Worm (Caenorhabditis elegans): Measurements from ENCODE around the gene F43D2.3.

Gene F43D2.3

DNA sequence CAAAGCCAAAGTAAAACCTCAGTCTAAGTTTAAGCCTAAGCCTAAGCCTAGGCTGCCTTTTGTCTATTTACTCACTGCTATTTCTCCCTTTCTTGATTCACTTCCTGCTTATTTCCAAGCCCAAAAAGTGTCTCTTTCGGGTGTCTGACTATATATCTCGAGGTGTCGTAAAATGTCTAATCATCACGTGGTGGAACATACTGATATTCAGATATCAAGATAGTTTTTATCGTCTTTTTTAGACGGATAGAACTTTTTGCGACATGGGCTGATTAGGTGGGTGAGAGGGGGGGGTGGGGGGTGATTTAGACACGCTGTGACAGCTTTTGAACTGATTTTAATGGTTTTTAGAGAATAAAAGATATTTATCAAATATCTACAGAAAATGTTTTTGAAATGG is 25.3 kb downstream of the F43D2.3 start:
- no peak for TF ChIP-seq hmbx-1 (tag; optimal IDR thresholded peaks at IDR 0.05)
- no peak for TF ChIP-seq ama-1 (optimal IDR thresholded peaks at IDR 0.05)
- no peak for TF ChIP-seq ets-7 (tag; optimal IDR thresholded peaks at IDR 0.05)
- TF ChIP-seq tra-4 (tag; optimal IDR thresholded peaks at IDR 0.05) = no peak
- TF ChIP-seq ceh-36 (tag; optimal IDR thresholded peaks at IDR 0.05) = no peak
- no peak for TF ChIP-seq hmg-4 (GFP tag; optimal IDR thresholded peaks at IDR 0.05)
- TF ChIP-seq tbx-37 (GFP tag; conservative IDR thresholded peaks at IDR 0.05) = no peak
- TF ChIP-seq tbx-11 (GFP tag; IDR thresholded peaks at IDR 0.05) = no peak
- no peak for TF ChIP-seq hnd-1 (tag; optimal IDR thresholded peaks at IDR 0.05)
- no peak for TF ChIP-seq flt-1 (GFP tag; IDR thresholded peaks at IDR 0.05)
- no peak for TF ChIP-seq pes-1 (GFP tag; IDR thresholded peaks at IDR 0.05)
- TF ChIP-seq sea-1 (GFP tag; conservative IDR thresholded peaks at IDR 0.05) = no peak

DNA sequence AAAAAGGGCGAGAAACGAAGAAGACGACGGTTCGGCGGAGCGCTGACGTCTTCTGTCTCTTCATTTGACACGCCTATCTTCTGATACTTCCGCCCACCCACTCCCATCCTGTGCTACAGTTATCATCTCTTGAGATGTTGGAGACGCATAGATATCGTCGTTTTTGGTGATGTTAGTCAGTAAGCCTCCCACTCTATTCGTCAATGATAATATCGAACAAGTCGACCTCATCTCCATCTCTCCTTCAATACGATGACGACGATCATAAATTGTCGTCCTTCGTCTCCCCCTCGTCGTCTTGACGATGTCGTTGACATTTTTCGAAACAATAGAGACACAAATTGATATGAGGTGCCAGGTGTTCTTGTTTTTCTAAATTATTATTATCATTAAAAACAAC is 26.4 kb downstream of the F43D2.3 start, which contains the start of gene slc-25A29:
Gene slc-25A29, minus strand, starts transcription at position 45 of the 400 bp plus-strand sequence.
- TF ChIP-seq ets-7 (tag; optimal IDR thresholded peaks at IDR 0.05) (no peak), hnd-1 (tag; optimal IDR thresholded peaks at IDR 0.05) (no peak), tbx-37 (GFP tag; conservative IDR thresholded peaks at IDR 0.05) (no peak), ceh-13 (GFP tag; optimal IDR thresholded peaks at IDR 0.05) (no peak)

DNA sequence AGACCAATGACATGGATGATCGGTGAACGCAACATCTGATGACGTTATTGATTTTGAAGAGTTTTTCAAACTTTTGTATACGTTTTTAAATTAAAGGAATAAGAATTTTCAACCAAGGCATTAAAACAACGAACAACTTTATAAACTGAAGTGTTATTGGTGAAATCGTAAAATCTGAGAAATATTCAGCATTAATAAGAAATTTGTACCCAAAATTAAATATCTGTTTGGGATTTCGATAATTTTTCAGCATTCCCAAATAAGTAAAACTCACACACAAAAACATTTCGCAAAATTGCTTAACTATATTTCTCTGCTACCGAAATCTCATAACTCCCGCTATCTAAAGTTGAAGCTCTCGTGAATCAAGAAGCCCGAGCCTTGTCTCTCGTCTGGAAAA is 27.9 kb downstream of the F43D2.3 start:
- TF ChIP-seq B0310.2 (tag; optimal IDR thresholded peaks at IDR 0.05) = no peak
- TF ChIP-seq flt-1 (GFP tag; IDR thresholded peaks at IDR 0.05) = no peak
- TF ChIP-seq pes-1 (GFP tag; IDR thresholded peaks at IDR 0.05) = no peak
- TF ChIP-seq tra-4 (tag; optimal IDR thresholded peaks at IDR 0.05) = no peak
- TF ChIP-seq ets-7 (tag; optimal IDR thresholded peaks at IDR 0.05) = no peak
- TF ChIP-seq sea-1 (GFP tag; conservative IDR thresholded peaks at IDR 0.05) = no peak
- no peak for TF ChIP-seq ceh-13 (GFP tag; optimal IDR thresholded peaks at IDR 0.05)
- no peak for TF ChIP-seq aly-1 (tag; optimal IDR thresholded peaks at IDR 0.05)
- TF ChIP-seq hmg-4 (GFP tag; optimal IDR thresholded peaks at IDR 0.05) = no peak
- no peak for TF ChIP-seq tbx-37 (GFP tag; conservative IDR thresholded peaks at IDR 0.05)
- TF ChIP-seq F13C5.2 (tag; optimal IDR thresholded peaks at IDR 0.05) = no peak
- no peak for TF ChIP-seq hmbx-1 (tag; optimal IDR thresholded peaks at IDR 0.05)
- no peak for TF ChIP-seq hnd-1 (tag; optimal IDR thresholded peaks at IDR 0.05)
- TF ChIP-seq ceh-36 (tag; optimal IDR thresholded peaks at IDR 0.05) = no peak
- no peak for TF ChIP-seq ama-1 (optimal IDR thresholded peaks at IDR 0.05)
- TF ChIP-seq scrt-1 (GFP tag; IDR thresholded peaks at IDR 0.05) = no peak
- no peak for TF ChIP-seq tbx-11 (GFP tag; IDR thresholded peaks at IDR 0.05)

DNA sequence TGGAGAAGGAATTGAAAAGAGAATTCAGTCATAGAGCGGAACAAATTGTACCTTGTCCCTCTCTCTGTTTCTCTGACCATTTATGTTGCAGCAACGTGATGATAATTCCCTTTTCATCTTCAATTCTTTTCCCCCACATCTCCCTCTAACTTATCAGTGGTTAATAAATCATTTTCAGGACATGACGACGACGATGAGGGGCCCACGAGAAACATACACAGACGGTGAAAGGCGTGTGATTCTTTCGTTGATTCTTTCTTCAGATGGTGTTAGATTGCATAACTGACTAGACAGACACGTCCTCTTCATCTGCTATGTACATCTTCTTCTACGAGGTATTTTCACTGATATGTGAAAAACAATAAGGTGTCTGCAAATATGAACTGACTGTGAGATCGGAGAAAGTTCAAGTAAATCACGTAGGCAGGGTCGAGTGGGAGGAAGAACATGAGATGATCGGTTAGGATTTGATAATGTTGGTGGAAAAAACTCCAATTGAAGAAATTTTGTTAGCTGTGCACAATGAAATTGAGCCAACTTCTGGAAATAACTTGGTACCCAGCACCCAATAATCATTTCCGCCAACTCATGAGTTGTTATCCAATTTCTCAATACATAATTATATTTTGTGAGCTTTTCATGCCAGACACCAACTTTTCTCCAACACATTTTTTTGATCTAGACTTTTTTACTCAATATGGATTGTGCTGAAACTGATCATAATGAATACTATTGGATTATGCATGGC is 29.1 kb downstream of the F43D2.3 start, which contains the start of gene srh-17:
Gene srh-17, plus strand, starts transcription at position 698 of the 748 bp plus-strand sequence.
- TF ChIP-seq ceh-36 (tag; optimal IDR thresholded peaks at IDR 0.05) (no peak), pes-1 (GFP tag; IDR thresholded peaks at IDR 0.05) (no peak), tra-4 (tag; optimal IDR thresholded peaks at IDR 0.05) (no peak), B0310.2 (tag; optimal IDR thresholded peaks at IDR 0.05) (no peak), hmg-4 (GFP tag; optimal IDR thresholded peaks at IDR 0.05) (no peak), tbx-11 (GFP tag; IDR thresholded peaks at IDR 0.05) (no peak), scrt-1 (GFP tag; IDR thresholded peaks at IDR 0.05) (no peak), hmbx-1 (tag; optimal IDR thresholded peaks at IDR 0.05) (no peak), tbx-37 (GFP tag; conservative IDR thresholded peaks at IDR 0.05) (no peak), flt-1 (GFP tag; IDR thresholded peaks at IDR 0.05) (no peak), sea-1 (GFP tag; conservative IDR thresholded peaks at IDR 0.05) (no peak), hnd-1 (tag; optimal IDR thresholded peaks at IDR 0.05) (no peak), F13C5.2 (tag; optimal IDR thresholded peaks at IDR 0.05) (no peak), ets-7 (tag; optimal IDR thresholded peaks at IDR 0.05) (no peak), ama-1 (optimal IDR thresholded peaks at IDR 0.05) (no peak), aly-1 (tag; optimal IDR thresholded peaks at IDR 0.05) (no peak), ceh-13 (GFP tag; optimal IDR thresholded peaks at IDR 0.05) (no peak)

DNA sequence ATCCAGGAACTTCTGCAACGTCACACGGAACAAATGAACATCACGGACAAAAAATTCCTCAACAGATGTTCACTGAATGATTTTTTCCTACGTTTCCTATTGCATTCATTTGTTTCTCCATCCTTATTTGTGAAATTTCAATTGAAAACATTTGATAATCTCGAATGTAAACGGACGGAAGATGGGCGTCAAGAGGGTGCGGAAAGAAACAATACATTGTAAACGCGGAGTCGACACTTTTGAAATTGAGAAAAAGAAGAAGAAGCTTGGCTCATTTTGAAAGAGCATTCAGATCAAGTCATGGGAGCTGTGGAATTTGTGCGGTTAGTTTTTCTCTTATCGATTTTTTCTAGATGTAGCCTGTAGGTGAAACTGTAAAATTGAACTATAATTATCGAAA is 31.3 kb downstream of the F43D2.3 start, which contains the start of gene C47E8.9:
Gene C47E8.9, plus strand, starts transcription at position 301 of the 400 bp plus-strand sequence.
- no peak for TF ChIP-seq ceh-13 (GFP tag; optimal IDR thresholded peaks at IDR 0.05)
- no peak for TF ChIP-seq hmbx-1 (tag; optimal IDR thresholded peaks at IDR 0.05)
- TF ChIP-seq flt-1 (GFP tag; IDR thresholded peaks at IDR 0.05) = no peak
- no peak for TF ChIP-seq scrt-1 (GFP tag; IDR thresholded peaks at IDR 0.05)
- TF ChIP-seq tbx-11 (GFP tag; IDR thresholded peaks at IDR 0.05) = no peak
- TF ChIP-seq F13C5.2 (tag; optimal IDR thresholded peaks at IDR 0.05) = no peak
- TF ChIP-seq tra-4 (tag; optimal IDR thresholded peaks at IDR 0.05) = no peak
- TF ChIP-seq tbx-37 (GFP tag; conservative IDR thresholded peaks at IDR 0.05) = no peak
- no peak for TF ChIP-seq B0310.2 (tag; optimal IDR thresholded peaks at IDR 0.05)
- TF ChIP-seq hnd-1 (tag; optimal IDR thresholded peaks at IDR 0.05) = no peak
- TF ChIP-seq hmg-4 (GFP tag; optimal IDR thresholded peaks at IDR 0.05) = no peak

DNA sequence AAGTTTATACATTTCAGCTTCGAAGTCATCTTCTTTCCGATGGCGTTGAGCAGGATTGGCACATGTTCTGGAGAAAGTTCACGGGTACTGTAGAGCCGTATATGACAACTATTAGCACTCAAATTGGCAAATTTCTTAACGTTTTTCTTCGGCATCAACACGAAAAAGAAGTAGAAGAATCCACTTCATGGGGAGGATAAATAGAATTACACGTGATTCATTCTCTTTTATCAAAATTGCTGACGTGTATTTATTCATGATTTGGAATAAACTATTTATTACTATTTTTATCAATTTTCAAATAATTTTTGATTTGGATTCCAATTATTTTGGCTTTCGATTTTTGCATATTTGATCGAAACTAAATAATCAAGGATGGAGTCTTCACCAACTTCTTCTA is 34.0 kb downstream of the F43D2.3 start, which contains the start of gene C47E8.1:
Gene C47E8.1, plus strand, starts transcription at position 301 of the 400 bp plus-strand sequence.
- TF ChIP-seq tbx-37 (GFP tag; conservative IDR thresholded peaks at IDR 0.05) (no peak), aly-1 (tag; optimal IDR thresholded peaks at IDR 0.05) (no peak), flt-1 (GFP tag; IDR thresholded peaks at IDR 0.05) (no peak), pes-1 (GFP tag; IDR thresholded peaks at IDR 0.05) (no peak), tbx-11 (GFP tag; IDR thresholded peaks at IDR 0.05) (no peak), F13C5.2 (tag; optimal IDR thresholded peaks at IDR 0.05) (no peak), ceh-13 (GFP tag; optimal IDR thresholded peaks at IDR 0.05) (no peak), tra-4 (tag; optimal IDR thresholded peaks at IDR 0.05) (no peak), ets-7 (tag; optimal IDR thresholded peaks at IDR 0.05) (no peak), scrt-1 (GFP tag; IDR thresholded peaks at IDR 0.05) (no peak), hmg-4 (GFP tag; optimal IDR thresholded peaks at IDR 0.05) (no peak), B0310.2 (tag; optimal IDR thresholded peaks at IDR 0.05) (no peak), ama-1 (optimal IDR thresholded peaks at IDR 0.05) (no peak)

DNA sequence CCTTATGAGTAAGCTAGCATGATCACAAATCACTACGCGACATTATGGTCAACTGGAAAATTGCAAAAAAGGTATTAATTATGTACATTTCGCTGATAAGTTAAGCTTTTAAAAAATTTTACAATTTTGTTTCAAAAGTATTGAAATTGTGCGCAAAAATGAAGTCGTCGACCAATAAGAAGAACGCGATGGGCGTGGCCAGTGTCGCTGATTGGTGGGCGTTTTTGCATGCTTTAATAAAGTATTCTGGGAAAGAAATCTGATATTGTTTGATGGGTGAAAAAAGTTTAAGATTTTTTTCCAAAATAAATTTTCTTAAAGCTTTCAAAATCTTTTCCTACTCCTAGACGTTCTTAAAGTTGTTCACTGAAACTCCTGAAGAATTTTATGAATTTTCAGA is 46.6 kb downstream of the F43D2.3 start:
- TF ChIP-seq ceh-13 (GFP tag; optimal IDR thresholded peaks at IDR 0.05) (no peak), scrt-1 (GFP tag; IDR thresholded peaks at IDR 0.05) (no peak), sea-1 (GFP tag; conservative IDR thresholded peaks at IDR 0.05) (no peak), hmbx-1 (tag; optimal IDR thresholded peaks at IDR 0.05) (no peak), hnd-1 (tag; optimal IDR thresholded peaks at IDR 0.05) (no peak)

Data from whole organism, early embryonic.